Fruit fly (Drosophila melanogaster): ENCODE measurements around the gene mRpL35.

The mRpL35 gene

DNA sequence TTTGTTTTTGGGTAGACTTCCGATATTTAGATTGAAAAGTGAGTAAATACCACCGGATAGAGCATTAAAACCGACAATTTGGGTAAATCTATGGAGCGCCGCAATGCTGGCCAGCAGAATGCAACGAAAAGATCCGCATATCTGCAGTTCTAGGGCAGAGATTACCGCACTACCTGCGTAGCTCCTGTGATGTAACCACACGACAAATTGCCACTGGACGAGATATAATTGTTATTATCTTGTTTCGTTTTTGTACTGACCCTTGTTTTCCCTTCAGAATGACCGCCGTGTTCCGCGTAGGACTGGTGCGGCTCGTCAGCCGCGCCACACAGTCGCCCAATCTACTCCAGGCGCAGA is 4.4 kb downstream of the mRpL35 start:
- TF ChIP-seq Ets98B (GFP tag; IDR thresholded peaks at IDR 0.05) = no peak
- no peak for TF ChIP-seq gl (tag; optimal IDR thresholded peaks at IDR 0.05)
- no peak for TF ChIP-seq Snoo (tag; optimal IDR thresholded peaks at IDR 0.05)
- no peak for TF ChIP-seq CG4496 (GFP tag; IDR thresholded peaks at IDR 0.05)
- no peak for TF ChIP-seq EcR (GFP tag; optimal IDR thresholded peaks at IDR 0.05)
- no peak for TF ChIP-seq CG12605 (GFP tag; IDR thresholded peaks at IDR 0.05)
- TF ChIP-seq CG34367 (tag; optimal IDR thresholded peaks at IDR 0.05) = no peak
- no peak for TF ChIP-seq CG13204 (GFP tag; optimal IDR thresholded peaks at IDR 0.05)

DNA sequence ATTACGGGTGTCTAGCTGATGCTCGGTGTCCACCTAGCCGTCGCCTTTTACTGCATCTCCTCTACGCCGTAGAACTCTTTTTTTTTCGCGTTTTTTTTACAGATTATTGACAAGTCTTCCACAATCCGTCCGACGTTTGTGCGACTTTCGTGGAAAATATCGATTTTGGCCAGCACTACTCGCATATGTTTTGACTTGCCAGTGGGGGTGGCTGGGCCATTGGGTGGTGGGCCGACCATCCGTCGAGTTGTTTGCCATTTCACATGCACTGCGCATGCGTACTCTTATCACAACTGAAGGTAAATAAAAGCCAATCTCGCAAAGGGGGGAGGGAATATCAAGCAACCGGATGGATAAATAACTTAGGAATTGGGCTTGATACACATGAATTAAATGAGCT is 8.4 kb downstream of the mRpL35 start, which contains the start of gene CG13409:
CG13409 (minus strand) TSS at position 163 of the 400 bp plus-strand sequence.
- TF ChIP-seq Pif1B (GFP tag; optimal IDR thresholded peaks at IDR 0.05) = no peak
- TF ChIP-seq EcR (GFP tag; optimal IDR thresholded peaks at IDR 0.05) = no peak
- TF ChIP-seq CG34367 (tag; optimal IDR thresholded peaks at IDR 0.05) = no peak
- no peak for TF ChIP-seq Ets98B (GFP tag; IDR thresholded peaks at IDR 0.05)
- TF ChIP-seq fd96Ca (GFP tag; IDR thresholded peaks at IDR 0.05) = no peak
- no peak for TF ChIP-seq gl (tag; optimal IDR thresholded peaks at IDR 0.05)
- TF ChIP-seq Pif1A (GFP tag; optimal IDR thresholded peaks at IDR 0.05) = no peak
- no peak for TF ChIP-seq CG4496 (GFP tag; IDR thresholded peaks at IDR 0.05)

DNA sequence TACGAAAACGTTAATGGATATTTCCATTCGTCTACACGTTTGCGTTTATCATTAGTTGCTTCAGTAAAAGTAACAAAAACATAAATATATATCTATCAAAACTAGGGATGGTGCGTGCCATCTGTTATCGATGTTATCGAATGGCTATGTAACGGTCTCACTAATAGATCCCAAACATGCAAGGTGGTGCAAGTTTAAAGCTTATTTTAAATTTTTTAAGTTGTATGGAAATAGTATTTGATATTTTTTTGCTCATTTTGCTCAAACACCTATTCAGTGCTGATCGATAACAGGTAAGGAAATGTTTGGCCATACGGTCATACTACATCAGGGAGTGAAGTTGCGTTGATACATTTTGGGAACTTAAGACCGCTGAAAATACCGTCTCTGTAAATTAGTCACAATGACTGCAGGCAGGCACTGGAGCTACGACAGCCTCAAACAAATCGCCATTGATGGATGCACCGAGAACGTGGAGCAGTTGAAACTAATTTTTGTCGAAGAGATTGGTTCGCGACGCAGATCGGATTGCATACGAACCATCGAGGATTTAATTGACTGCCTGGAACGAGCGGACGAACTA is 10.9 kb downstream of the mRpL35 start, which contains the start of the genes CG45099, CG6015, pit and Fadd:
CG45099 (minus strand) TSS at position 127 of the 583 bp plus-strand sequence.
CG6015 (minus strand) TSS at position 127 of the 583 bp plus-strand sequence.
pit (plus strand) TSS at position 139 of the 583 bp plus-strand sequence.
Fadd (plus strand) TSS at position 296 of the 583 bp plus-strand sequence.
- no peak for TF ChIP-seq CG13204 (GFP tag; optimal IDR thresholded peaks at IDR 0.05)
- TF ChIP-seq rn (GFP tag; IDR thresholded peaks at IDR 0.05) = no peak
- TF ChIP-seq CG10348 (GFP tag; IDR thresholded peaks at IDR 0.05) = no peak
- TF ChIP-seq CG14655 (GFP tag; optimal IDR thresholded peaks at IDR 0.05) = no peak
- no peak for TF ChIP-seq CG15710 (tag; optimal IDR thresholded peaks at IDR 0.05)
- TF ChIP-seq Ets98B (GFP tag; IDR thresholded peaks at IDR 0.05) = no peak
- TF ChIP-seq CG34367 (tag; optimal IDR thresholded peaks at IDR 0.05) = no peak
- TF ChIP-seq CG12605 (GFP tag; IDR thresholded peaks at IDR 0.05) = no peak
- TF ChIP-seq Pif1B (GFP tag; optimal IDR thresholded peaks at IDR 0.05) = no peak
- TF ChIP-seq CG17806 (tag; optimal IDR thresholded peaks at IDR 0.05) = no peak
- TF ChIP-seq EcR (GFP tag; optimal IDR thresholded peaks at IDR 0.05) = no peak
- TF ChIP-seq CG9948 (tag; optimal IDR thresholded peaks at IDR 0.05) = no peak
- no peak for TF ChIP-seq CG4496 (GFP tag; IDR thresholded peaks at IDR 0.05)
- TF ChIP-seq fd96Ca (GFP tag; IDR thresholded peaks at IDR 0.05) = no peak
- TF ChIP-seq Pif1A (GFP tag; optimal IDR thresholded peaks at IDR 0.05) = no peak

DNA sequence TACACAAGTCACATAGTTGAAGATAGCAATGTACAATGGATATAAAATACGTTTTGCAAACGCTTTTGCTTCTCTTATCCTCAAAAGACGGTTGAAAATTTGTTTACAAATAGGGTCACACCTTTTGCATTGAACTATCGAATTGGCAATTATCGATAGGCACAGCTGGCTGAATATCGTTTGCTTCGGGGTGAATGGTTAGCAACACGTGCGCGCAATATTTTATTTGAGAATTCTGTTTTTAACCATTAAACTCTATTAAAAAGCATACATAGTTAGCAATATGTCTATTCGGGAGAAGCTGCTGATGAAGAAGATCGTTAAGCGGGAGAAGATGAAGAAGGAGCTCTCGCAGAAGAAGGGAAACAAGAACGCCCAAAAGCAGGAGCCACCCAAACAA is 12.2 kb downstream of the mRpL35 start:
- TF ChIP-seq Pif1B (GFP tag; optimal IDR thresholded peaks at IDR 0.05) (no peak), EcR (GFP tag; optimal IDR thresholded peaks at IDR 0.05) (peak; percentile 39)

DNA sequence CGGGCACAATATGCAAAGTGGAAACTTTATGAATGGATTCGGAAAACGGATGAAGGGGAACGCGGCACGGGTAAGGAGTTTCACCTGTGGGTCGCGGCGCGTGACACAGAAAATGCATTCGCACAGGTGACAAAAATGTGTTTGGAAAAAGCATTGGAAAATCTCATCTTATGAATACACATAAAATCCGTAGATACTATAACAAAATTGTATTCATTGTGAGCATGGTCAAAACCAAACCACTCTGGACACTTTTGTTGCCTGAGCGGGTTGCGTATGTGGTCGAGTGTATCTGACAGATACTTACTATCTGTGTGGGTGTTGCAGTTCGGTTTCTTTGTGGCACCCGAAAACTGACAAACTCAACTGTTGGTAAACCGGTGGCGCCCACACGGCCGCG is 16.2 kb downstream of the mRpL35 start:
- TF ChIP-seq CG14655 (GFP tag; optimal IDR thresholded peaks at IDR 0.05) = no peak
- no peak for TF ChIP-seq Pif1A (GFP tag; optimal IDR thresholded peaks at IDR 0.05)
- peak; percentile 90 for TF ChIP-seq Ets98B (GFP tag; IDR thresholded peaks at IDR 0.05)
- TF ChIP-seq EcR (GFP tag; optimal IDR thresholded peaks at IDR 0.05) = no peak
- peak; percentile 37 for TF ChIP-seq CG17806 (tag; optimal IDR thresholded peaks at IDR 0.05)
- no peak for TF ChIP-seq CG8301 (tag; optimal IDR thresholded peaks at IDR 0.05)
- peak; percentile 49 for TF ChIP-seq CG15710 (tag; optimal IDR thresholded peaks at IDR 0.05)
- TF ChIP-seq CG12605 (GFP tag; IDR thresholded peaks at IDR 0.05) = peak; percentile 85
- TF ChIP-seq gl (tag; optimal IDR thresholded peaks at IDR 0.05) = no peak
- TF ChIP-seq CG13204 (GFP tag; optimal IDR thresholded peaks at IDR 0.05) = no peak
- no peak for TF ChIP-seq CG8159 (tag; optimal IDR thresholded peaks at IDR 0.05)
- peak; percentile 66 for TF ChIP-seq rn (GFP tag; IDR thresholded peaks at IDR 0.05)
- peak; percentile 92 for TF ChIP-seq CG4496 (GFP tag; IDR thresholded peaks at IDR 0.05)
- peak; percentile 31 for TF ChIP-seq CG9948 (tag; optimal IDR thresholded peaks at IDR 0.05)
- peak; percentile 90 for TF ChIP-seq CG32121 (GFP tag; IDR thresholded peaks at IDR 0.05)
- peak; percentile 89 for TF ChIP-seq fd96Ca (GFP tag; IDR thresholded peaks at IDR 0.05)
- no peak for TF ChIP-seq D1 (tag; optimal IDR thresholded peaks at IDR 0.05)
- TF ChIP-seq CG34367 (tag; optimal IDR thresholded peaks at IDR 0.05) = no peak
- TF ChIP-seq Pif1B (GFP tag; optimal IDR thresholded peaks at IDR 0.05) = no peak
- peak; percentile 57 for TF ChIP-seq Snoo (tag; optimal IDR thresholded peaks at IDR 0.05)
- no peak for TF ChIP-seq CG10348 (GFP tag; IDR thresholded peaks at IDR 0.05)

DNA sequence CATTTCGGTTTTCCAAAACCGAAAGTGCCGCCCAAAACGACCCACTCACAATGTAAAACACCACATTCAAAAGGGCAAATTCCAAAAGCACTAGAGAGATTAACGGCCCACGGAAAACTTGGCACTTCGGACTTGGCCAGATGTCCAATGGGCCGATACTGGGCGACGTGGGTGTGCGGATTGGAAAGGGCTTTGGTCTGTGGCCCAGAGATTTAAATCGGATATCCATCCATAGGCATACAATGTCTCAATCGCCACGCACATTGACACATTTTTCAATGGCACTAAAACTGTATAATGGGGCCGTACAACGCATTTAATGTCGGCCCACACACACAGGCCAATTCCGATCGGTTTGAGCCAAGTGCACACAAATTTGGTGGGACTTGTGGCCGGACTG is 17.1 kb downstream of the mRpL35 start:
- TF ChIP-seq CG13204 (GFP tag; optimal IDR thresholded peaks at IDR 0.05) (no peak), CG17806 (tag; optimal IDR thresholded peaks at IDR 0.05) (no peak), Ets98B (GFP tag; IDR thresholded peaks at IDR 0.05) (no peak), CG34367 (tag; optimal IDR thresholded peaks at IDR 0.05) (no peak), CG10348 (GFP tag; IDR thresholded peaks at IDR 0.05) (no peak), D1 (tag; optimal IDR thresholded peaks at IDR 0.05) (no peak), Pif1B (GFP tag; optimal IDR thresholded peaks at IDR 0.05) (no peak), CG4496 (GFP tag; IDR thresholded peaks at IDR 0.05) (no peak), Snoo (tag; optimal IDR thresholded peaks at IDR 0.05) (no peak), CG15710 (tag; optimal IDR thresholded peaks at IDR 0.05) (no peak), EcR (GFP tag; optimal IDR thresholded peaks at IDR 0.05) (no peak), rn (GFP tag; IDR thresholded peaks at IDR 0.05) (no peak), CG8159 (tag; optimal IDR thresholded peaks at IDR 0.05) (no peak), CG32121 (GFP tag; IDR thresholded peaks at IDR 0.05) (no peak), CG14655 (GFP tag; optimal IDR thresholded peaks at IDR 0.05) (no peak), gl (tag; optimal IDR thresholded peaks at IDR 0.05) (no peak), Pif1A (GFP tag; optimal IDR thresholded peaks at IDR 0.05) (no peak)

All from whole organism, pupa.